Fruit fly (Drosophila melanogaster): ENCODE measurements around the gene Cpr64Ac.

The Cpr64Ac gene

DNA sequence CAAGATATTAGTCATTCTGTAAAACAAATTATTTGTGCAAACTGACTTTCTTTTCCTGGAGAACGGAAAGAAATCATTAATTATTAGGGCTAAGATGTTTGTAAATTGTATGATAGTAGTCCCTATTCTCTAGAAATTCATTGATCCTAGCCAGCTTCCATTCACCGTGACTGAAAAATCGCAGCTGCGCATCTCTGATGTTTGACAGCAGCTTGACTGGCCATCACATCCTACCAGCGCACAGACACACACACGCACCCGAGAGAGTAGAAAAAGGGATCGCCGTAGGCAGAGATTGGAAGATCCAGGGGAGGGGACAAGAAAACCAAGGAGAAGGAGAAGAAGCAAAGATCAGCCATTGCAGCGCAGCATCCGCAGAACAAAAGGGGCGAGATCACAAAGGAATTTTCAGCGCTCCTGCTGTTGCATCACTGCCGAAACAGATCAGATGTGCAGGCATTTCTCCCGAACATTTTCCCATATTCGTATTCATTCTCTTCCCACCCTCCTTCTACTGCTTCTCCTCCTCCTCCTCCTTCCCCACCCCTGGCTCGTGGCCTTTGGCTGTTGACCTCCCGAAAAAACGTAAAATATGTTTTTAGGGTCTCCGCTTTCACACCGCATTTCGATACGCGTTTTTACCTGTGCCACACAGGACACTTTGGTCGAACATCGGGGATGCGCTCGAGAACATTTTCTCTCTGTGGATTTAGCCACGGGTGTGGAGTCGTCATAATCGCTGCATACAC lies 40.3 kb upstream of the Cpr64Ac start (continued):
- TF ChIP-seq Ets96B (tag; optimal IDR thresholded peaks at IDR 0.05) (peak; percentile 0), Eip78C (GFP tag) (peak; percentile 72), cyc (GFP tag; optimal IDR thresholded peaks at IDR 0.05) (no peak), CG3919 (GFP tag; optimal IDR thresholded peaks at IDR 0.05) (peak; percentile 25)

DNA sequence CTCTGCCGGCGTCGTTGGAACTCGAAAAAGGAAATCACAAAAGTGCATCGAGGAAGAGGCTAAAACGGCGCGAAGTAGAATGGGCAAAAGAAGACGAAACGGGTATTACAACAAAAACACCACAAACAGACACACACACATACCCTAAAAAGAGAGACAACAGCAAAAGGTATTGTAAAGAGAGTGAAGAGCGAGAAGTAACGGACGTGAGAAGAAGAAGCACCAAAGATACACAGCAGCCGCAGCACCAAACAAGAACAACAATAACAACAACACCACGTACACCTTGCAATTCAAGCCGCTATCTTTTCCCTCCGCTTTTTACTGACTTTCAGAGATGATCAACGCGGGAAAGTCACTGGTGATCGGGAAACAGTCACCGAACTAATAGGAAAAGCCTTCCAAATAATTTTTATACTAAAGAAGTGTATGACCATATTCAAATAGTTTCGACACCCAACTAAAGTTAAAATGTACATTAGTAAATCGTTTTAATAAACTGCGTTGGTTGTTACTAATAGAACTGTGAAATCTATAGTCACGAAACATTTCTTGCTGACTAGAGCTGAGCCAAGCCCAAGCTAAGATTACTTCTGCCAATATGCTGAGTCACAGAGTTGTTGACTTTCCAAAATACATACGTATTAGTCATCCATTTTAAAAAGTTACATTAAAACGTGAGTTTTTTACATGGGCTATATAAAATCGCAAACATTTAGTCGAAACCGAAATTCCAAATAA lies 39.6 kb upstream of the Cpr64Ac start:
- TF ChIP-seq esn (GFP tag; optimal IDR thresholded peaks at IDR 0.05) (peak; percentile 33), CG3919 (GFP tag; optimal IDR thresholded peaks at IDR 0.05) (no peak), Hr39 (GFP tag; optimal IDR thresholded peaks at IDR 0.05) (no peak), fd59A (GFP tag; optimal IDR thresholded peaks at IDR 0.05) (no peak), CG6163 (GFP tag; IDR thresholded peaks at IDR 0.05) (peak; percentile 53), dac (GFP tag; optimal IDR thresholded peaks at IDR 0.05) (no peak), dsx (GFP tag; optimal IDR thresholded peaks at IDR 0.05; ENCODE audit: poor library complexity, severe bottlenecking) (peak; percentile 25)

DNA sequence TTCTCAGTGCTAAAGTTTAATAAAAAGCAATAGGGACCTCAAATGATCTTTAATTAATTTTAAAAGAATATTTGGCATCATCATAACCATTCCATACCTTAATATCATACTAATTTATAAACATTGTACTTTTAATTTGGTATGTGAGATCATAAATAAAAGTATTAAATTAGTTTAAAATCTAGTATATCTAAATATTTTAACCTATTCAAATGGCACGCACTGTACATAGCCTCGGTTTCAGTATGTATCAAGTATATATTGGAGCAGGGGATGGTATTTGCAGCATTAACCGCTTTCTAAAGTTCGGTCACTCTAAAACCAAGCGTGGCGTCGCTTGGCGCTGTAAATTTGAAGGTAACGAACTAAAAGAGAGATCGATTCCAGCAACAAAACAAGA lies 29.7 kb upstream of the Cpr64Ac start, which contains the start of gene pav:
TSS of gene pav (plus strand) at position 307 of the 400 bp plus-strand sequence.
- TF ChIP-seq CG6163 (GFP tag; IDR thresholded peaks at IDR 0.05) (0 out of 3 replicates have a peak, but pooled peaks have one; percentile 48), CG3032 (tag; optimal IDR thresholded peaks at IDR 0.05) (peak; percentile 48), esn (GFP tag; optimal IDR thresholded peaks at IDR 0.05) (peak; percentile 54), lz (GFP tag; optimal IDR thresholded peaks at IDR 0.05) (peak; percentile 13), Hr4 (GFP tag; optimal IDR thresholded peaks at IDR 0.05) (no peak), CG31627 (GFP tag; optimal IDR thresholded peaks at IDR 0.05) (no peak), CG9139 (GFP tag; optimal IDR thresholded peaks at IDR 0.05) (no peak), CG8119 (GFP tag; IDR thresholded peaks at IDR 0.05) (peak; percentile 35; the same call in 2 of the 3 replicates), CG15336 (GFP tag; IDR thresholded peaks at IDR 0.05) (peak; percentile 63), eg (GFP tag; IDR thresholded peaks at IDR 0.05) (peak; percentile 74)

DNA sequence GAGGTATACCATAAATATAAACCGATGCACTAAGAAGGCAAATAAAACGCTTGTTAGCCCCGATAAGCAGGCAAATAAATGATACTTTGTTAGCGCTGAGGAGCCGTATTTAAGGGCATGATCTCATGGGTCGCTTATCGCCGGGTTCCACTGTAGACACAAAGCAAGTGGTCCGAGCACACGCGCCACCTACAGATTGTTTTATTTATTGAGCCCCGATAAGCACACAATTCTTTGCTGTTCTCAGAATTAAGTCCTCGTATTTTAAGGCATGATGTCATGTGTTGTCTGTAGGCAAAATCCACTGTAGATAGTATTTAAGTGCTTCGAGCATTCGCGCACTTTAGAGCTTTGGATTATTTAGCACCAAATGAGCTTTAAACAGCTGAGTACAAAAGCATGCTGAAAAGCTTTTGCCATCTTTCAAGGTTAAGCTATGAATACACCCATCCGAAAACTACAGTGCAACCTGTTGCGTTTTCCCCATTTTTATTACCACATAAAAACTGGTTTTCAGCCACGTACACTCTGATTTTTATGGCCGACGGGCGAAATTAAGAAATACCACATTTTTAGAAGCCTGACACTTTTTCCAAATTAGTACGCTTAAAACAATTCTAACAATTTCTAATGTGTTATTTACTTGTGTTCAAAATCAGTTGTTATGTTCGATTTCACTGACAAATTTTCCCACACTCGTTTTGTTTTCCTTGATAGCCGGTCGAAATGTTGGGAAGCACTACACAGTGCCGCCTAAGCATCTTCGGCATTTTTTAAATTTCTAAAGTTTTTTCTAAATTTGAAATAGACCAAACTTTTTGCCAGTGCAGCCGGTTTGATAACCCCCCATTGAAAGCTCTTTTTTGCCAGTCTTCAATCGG lies 27.0 kb upstream of the Cpr64Ac start, which contains the start of gene Sqor:
TSS of gene Sqor (plus strand) at position 732 of the 881 bp plus-strand sequence.
- TF ChIP-seq topi (GFP tag; optimal IDR thresholded peaks at IDR 0.05) (peak; percentile 94), Hr38 (GFP tag; optimal IDR thresholded peaks at IDR 0.05) (peak; percentile 46), CG31627 (GFP tag; optimal IDR thresholded peaks at IDR 0.05) (peak; percentile 94), CG8319 (GFP tag; optimal IDR thresholded peaks at IDR 0.05) (peak; percentile 86), lz (GFP tag; optimal IDR thresholded peaks at IDR 0.05) (peak; percentile 94), Ets21C (GFP tag; optimal IDR thresholded peaks at IDR 0.05) (peak; percentile 89), fkh (GFP tag; optimal IDR thresholded peaks at IDR 0.05) (peak; percentile 50), Lpt (GFP tag; optimal IDR thresholded peaks at IDR 0.05) (peak; percentile 93), CG3919 (GFP tag; optimal IDR thresholded peaks at IDR 0.05) (peak; percentile 95), CG11902 (GFP tag; optimal IDR thresholded peaks at IDR 0.05) (peak; percentile 88), Blimp-1 (GFP tag; optimal IDR thresholded peaks at IDR 0.05) (peak; percentile 85), fd85E (GFP tag; optimal IDR thresholded peaks at IDR 0.05) (peak; percentile 78), achi (GFP tag; optimal IDR thresholded peaks at IDR 0.05) (peak; percentile 93), ss (GFP tag; optimal IDR thresholded peaks at IDR 0.05) (peak; percentile 94 to 95), CG6276 (GFP tag; optimal IDR thresholded peaks at IDR 0.05) (peak; percentile 97), fd59A (GFP tag; optimal IDR thresholded peaks at IDR 0.05) (peak; percentile 93), CG4318 (GFP tag; optimal IDR thresholded peaks at IDR 0.05) (peak; percentile 97), CG1621 (tag; optimal IDR thresholded peaks at IDR 0.05) (peak; percentile 86), CG6792 (GFP tag; optimal IDR thresholded peaks at IDR 0.05) (peak; percentile 89), salr (GFP tag; optimal IDR thresholded peaks at IDR 0.05) (peak; percentile 89 to 97), acj6 (GFP tag; optimal IDR thresholded peaks at IDR 0.05) (peak; percentile 94), Hr39 (GFP tag; optimal IDR thresholded peaks at IDR 0.05) (peak; percentile 95), Hr4 (GFP tag; optimal IDR thresholded peaks at IDR 0.05) (peak; percentile 98), CG15336 (GFP tag; IDR thresholded peaks at IDR 0.05) (peak; percentile 97), OdsH (GFP tag; optimal IDR thresholded peaks at IDR 0.05) (peak; percentile 95), spab (GFP tag; optimal IDR thresholded peaks at IDR 0.05) (peak; percentile 88), Met (GFP tag; optimal IDR thresholded peaks at IDR 0.05) (no peak), CG34406 (GFP tag; optimal IDR thresholded peaks at IDR 0.05) (peak; percentile 93), CG9139 (GFP tag; optimal IDR thresholded peaks at IDR 0.05) (peak; percentile 89)
